Worm (Caenorhabditis elegans) whole organism, mixed stage, embryonic: Measurements from ENCODE around the gene acbp-4.

ENCODE experiments used
- M03D4.4 ChIP-seq: sonication (generic microtip); optimal IDR thresholded peaks from 2 replicates; lab custom pipeline; 2017; ENCODE audit warnings: mild to moderate bottlenecking, missing genetic modification characterization, missing compliant biosample characterization
- bed-3 ChIP-seq: fragments of 200-800 bp; sonication (Bioruptor generic); optimal IDR thresholded peaks from 3 replicates; lab custom pipeline; 2018; ENCODE audit warnings: mild to moderate bottlenecking, missing genetic modification characterization, moderate library complexity, missing compliant biosample characterization
- ceh-39 ChIP-seq: fragments of 150-350 bp; optimal IDR thresholded peaks from 2 replicates; lab custom pipeline; 2014; ENCODE audit warnings: missing biosample characterization, missing genetic modification characterization
- ceh-43 ChIP-seq: fragments of 200-800 bp; sonication (Bioruptor generic); optimal IDR thresholded peaks from 2 replicates; lab custom pipeline; 2018; ENCODE audit warnings: mild to moderate bottlenecking, missing genetic modification characterization, moderate library complexity, missing compliant biosample characterization
- ces-1 ChIP-seq: fragments of 150-350 bp; optimal IDR thresholded peaks from 2 replicates; lab custom pipeline; 2014; ENCODE audit warnings: missing biosample characterization, missing genetic modification reagents, missing genetic modification characterization
- cnd-1 ChIP-seq: fragments of 200-800 bp; sonication (Bioruptor generic); optimal IDR thresholded peaks from 2 replicates; lab custom pipeline; 2018; ENCODE audit warnings: mild to moderate bottlenecking, missing genetic modification characterization, missing compliant biosample characterization
- drap-1 ChIP-seq: fragments of 200-800 bp; sonication (Bioruptor generic); optimal IDR thresholded peaks from 3 replicates; lab custom pipeline; 2018; ENCODE audit warnings: mild to moderate bottlenecking, missing genetic modification characterization, missing compliant biosample characterization
- elt-1 ChIP-seq: sonication (generic microtip); optimal IDR thresholded peaks from 2 replicates; lab custom pipeline; 2017; ENCODE audit warnings: missing genetic modification characterization, mild to moderate bottlenecking, missing compliant biosample characterization, antibody characterized with exemption, moderate library complexity, borderline replicate concordance; ENCODE audit not compliant: insufficient read depth
- elt-3 ChIP-seq: fragments of 150-350 bp; optimal IDR thresholded peaks from 2 replicates; lab custom pipeline; 2014; ENCODE audit warnings: missing biosample characterization, missing genetic modification characterization
- flh-1 ChIP-seq: fragments of 200-800 bp; sonication (Bioruptor generic); optimal IDR thresholded peaks from 2 replicates; lab custom pipeline; 2018; ENCODE audit warnings: mild to moderate bottlenecking, missing genetic modification characterization, moderate library complexity, missing compliant biosample characterization
- ham-2 ChIP-seq: fragments of 200-800 bp; sonication (Bioruptor generic); optimal IDR thresholded peaks from 2 replicates; lab custom pipeline; 2018; ENCODE audit warnings: mild to moderate bottlenecking, missing genetic modification characterization, missing compliant biosample characterization
- hlh-1 ChIP-seq: fragments of 150-350 bp; optimal IDR thresholded peaks from 2 replicates; lab custom pipeline; 2014; ENCODE audit warnings: missing biosample characterization, missing genetic modification reagents, missing genetic modification characterization
- lin-13 ChIP-seq: fragments of 150-350 bp; optimal IDR thresholded peaks from 2 replicates; lab custom pipeline; 2014; ENCODE audit warnings: missing biosample characterization, missing genetic modification characterization
- lsy-2 ChIP-seq: fragments of 150-350 bp; optimal IDR thresholded peaks from 2 replicates; lab custom pipeline; 2014; ENCODE audit warnings: missing biosample characterization, missing genetic modification characterization
- mab-5 ChIP-seq: fragments of 150-350 bp; optimal IDR thresholded peaks from 2 replicates; lab custom pipeline; 2014; ENCODE audit warnings: missing biosample characterization, missing genetic modification characterization
- mep-1 ChIP-seq: fragments of 150-350 bp; optimal IDR thresholded peaks from 2 replicates; lab custom pipeline; 2017; ENCODE audit warnings: missing biosample characterization, missing genetic modification reagents, missing genetic modification characterization, inconsistent platforms
- mls-2 ChIP-seq: sonication (generic microtip); optimal IDR thresholded peaks from 2 replicates; lab custom pipeline; 2016; ENCODE audit warnings: mild to moderate bottlenecking, missing genetic modification characterization, moderate library complexity, missing compliant biosample characterization
- nhr-12 ChIP-seq: fragments of 150-350 bp; optimal IDR thresholded peaks from 2 replicates; lab custom pipeline; 2014; ENCODE audit warnings: missing biosample characterization, missing genetic modification characterization
- nhr-2 ChIP-seq: fragments of 150-350 bp; optimal IDR thresholded peaks from 2 replicates; lab custom pipeline; 2014; ENCODE audit warnings: missing biosample characterization, missing genetic modification characterization
- nhr-237 ChIP-seq: fragments of 150-350 bp; optimal IDR thresholded peaks from 2 replicates; lab custom pipeline; 2014; ENCODE audit warnings: missing biosample characterization, missing genetic modification characterization
- nhr-28 ChIP-seq: fragments of 150-350 bp; optimal IDR thresholded peaks from 2 replicates; lab custom pipeline; 2014; ENCODE audit warnings: missing biosample characterization, missing genetic modification characterization
- nhr-76 ChIP-seq: sonication (generic microtip); optimal IDR thresholded peaks from 2 replicates; lab custom pipeline; 2017; ENCODE audit warnings: missing biosample characterization, missing genetic modification characterization
- pha-4 ChIP-seq: fragments of 150-350 bp; optimal IDR thresholded peaks from 2 replicates; lab custom pipeline; 2018; ENCODE audit warnings: missing biosample characterization, missing genetic modification reagents, missing genetic modification characterization
- sem-2 ChIP-seq: fragments of 200-800 bp; sonication (Bioruptor generic); optimal IDR thresholded peaks from 2 replicates; lab custom pipeline; 2018; ENCODE audit warnings: mild to moderate bottlenecking, missing genetic modification characterization, missing compliant biosample characterization
- snpc-4 ChIP-seq: fragments of 150-350 bp; optimal IDR thresholded peaks from 2 replicates; lab custom pipeline; 2014; ENCODE audit warnings: missing biosample characterization, missing genetic modification characterization
- sptf-1 ChIP-seq: sonication (generic microtip); optimal IDR thresholded peaks from 2 replicates; lab custom pipeline; 2017; ENCODE audit warnings: mild to moderate bottlenecking, missing genetic modification characterization, moderate library complexity, missing compliant biosample characterization
- unc-39 ChIP-seq: fragments of 150-350 bp; optimal IDR thresholded peaks from 2 replicates; lab custom pipeline; 2014; ENCODE audit warnings: missing biosample characterization, missing genetic modification characterization
- unc-62 ChIP-seq: fragments of 150-350 bp; optimal IDR thresholded peaks from 2 replicates; lab custom pipeline; 2014; ENCODE audit warnings: missing biosample characterization, missing genetic modification reagents, missing genetic modification characterization
- zip-8 ChIP-seq: fragments of 150-350 bp; optimal IDR thresholded peaks from 2 replicates; lab custom pipeline; 2014; ENCODE audit warnings: missing biosample characterization, missing genetic modification characterization

Gene acbp-4

ce11 chrIII:7323331-7323730 is 14.4 kb upstream of the acbp-4 start:
- TF ChIP-seq nhr-28 (tag; lab: Kevin White, UChicago): no peak
- no peak for TF ChIP-seq bed-3 (GFP tag; lab: Kevin White, UChicago)
- no peak for TF ChIP-seq drap-1 (GFP tag; lab: Kevin White, UChicago)
- TF ChIP-seq unc-39 (tag; lab: Kevin White, UChicago): no peak
- TF ChIP-seq ces-1 (GFP tag; lab: Kevin White, UChicago): no peak
- TF ChIP-seq M03D4.4: no peak
- TF ChIP-seq nhr-12 (tag; lab: Kevin White, UChicago): no peak
- TF ChIP-seq lsy-2 (tag; lab: Kevin White, UChicago): no peak
- TF ChIP-seq elt-3 (tag; lab: Kevin White, UChicago): no peak
- no peak for TF ChIP-seq nhr-237
- TF ChIP-seq mep-1 (tag; lab: Kevin White, UChicago): no peak
- TF ChIP-seq mls-2: no peak
- no peak for TF ChIP-seq ham-2
- TF ChIP-seq flh-1 (GFP tag; lab: Kevin White, UChicago): no peak
- TF ChIP-seq elt-1 (tag; lab: Kevin White, UChicago): no peak
- no peak for TF ChIP-seq ceh-39 (tag; lab: Kevin White, UChicago)
- no peak for TF ChIP-seq zip-8
- no peak for TF ChIP-seq nhr-76 (tag; lab: Kevin White, UChicago)

ce11 chrIII:7322018-7322417 is 13.1 kb upstream of the acbp-4 start:
- TF ChIP-seq hlh-1 (tag; lab: Kevin White, UChicago) (no peak), unc-62 (no peak), pha-4 (tag; lab: Kevin White, UChicago) (peak; percentile 79), ceh-43 (GFP tag; lab: Kevin White, UChicago) (no peak), cnd-1 (no peak), lin-13 (tag; lab: Kevin White, UChicago) (no peak), mab-5 (no peak)

ce11 chrIII:7319390-7319789 is 10.5 kb upstream of the acbp-4 start, which contains the start of gene F56C9.8:
F56C9.8 (minus strand) TSS chrIII:7319509.
- TF ChIP-seq unc-39 (tag; lab: Kevin White, UChicago) (no peak), pha-4 (tag; lab: Kevin White, UChicago) (no peak), nhr-2 (tag; lab: Kevin White, UChicago) (no peak), unc-62 (no peak), drap-1 (GFP tag; lab: Kevin White, UChicago) (no peak), ceh-43 (GFP tag; lab: Kevin White, UChicago) (no peak), bed-3 (GFP tag; lab: Kevin White, UChicago) (no peak), sem-2 (GFP tag; lab: Kevin White, UChicago) (no peak), snpc-4 (tag; lab: Kevin White, UChicago) (no peak), nhr-12 (tag; lab: Kevin White, UChicago) (no peak), flh-1 (GFP tag; lab: Kevin White, UChicago) (no peak), nhr-76 (tag; lab: Kevin White, UChicago) (no peak)

ce11 chrIII:7317354-7317753 is 8.4 kb upstream of the acbp-4 start:
- TF ChIP-seq nhr-28 (tag; lab: Kevin White, UChicago) (no peak), nhr-12 (tag; lab: Kevin White, UChicago) (no peak), sem-2 (GFP tag; lab: Kevin White, UChicago) (no peak), pha-4 (tag; lab: Kevin White, UChicago) (peak; percentile 83), cnd-1 (no peak), unc-39 (tag; lab: Kevin White, UChicago) (no peak), nhr-237 (no peak)
- TF ChIP-seq, all 35 proteins: peak for 1

ce11 chrIII:7314927-7315547 is 6.1 kb upstream of the acbp-4 start, which contains the start of gene nspg-6:
nspg-6 (minus strand) TSS chrIII:7314977.
- TF ChIP-seq cnd-1 (no peak), mab-5 (no peak), ceh-43 (GFP tag; lab: Kevin White, UChicago) (no peak), mep-1 (tag; lab: Kevin White, UChicago) (no peak), elt-3 (tag; lab: Kevin White, UChicago) (no peak), unc-62 (no peak), sem-2 (GFP tag; lab: Kevin White, UChicago) (no peak), sptf-1 (no peak), nhr-2 (tag; lab: Kevin White, UChicago) (no peak)
